Worm (Caenorhabditis elegans) whole organism, early embryonic: ENCODE measurements around the gene F22E5.9.
"Not testable (repeated sequence)": the region's sequence is repeated elsewhere in the genome, so short reads cannot be mapped to it uniquely, and the experiment has no call there.

Source experiments
- ama-1 ChIP-seq: fragments of 150-350 bp; optimal IDR thresholded peaks from 2 replicates; lab custom pipeline; 2014
- ceh-13 ChIP-seq: fragments of 200-800 bp; sonication (Bioruptor generic); optimal IDR thresholded peaks from 2 replicates; lab custom pipeline; 2018; ENCODE audit warnings: mild to moderate bottlenecking, missing genetic modification characterization, missing compliant biosample characterization

ce11 chrII:2673534-2673933 is 35.3 kb downstream of the F22E5.9 start, which contains the start of the genes F22E5.20 and F22E5.1:
- TF ChIP-seq ama-1 (lab: Kevin White, UChicago); ceh-13: not testable (repeated sequence)
